Worm (Caenorhabditis elegans) whole organism, L4/young adult: ENCODE results near the gene F01D5.1.
"Not testable (repeated sequence)": the region's sequence is repeated elsewhere in the genome, so short reads cannot be mapped to it uniquely, and the experiment has no call there.

Experiments used
- W03F9.2 ChIP-seq: fragments of 150-350 bp; optimal IDR thresholded peaks from 2 replicates; lab custom pipeline; 2014; ENCODE audit warnings: missing biosample characterization, missing genetic modification characterization
- dao-5 ChIP-seq: sonication (generic microtip); optimal IDR thresholded peaks from 2 replicates; lab custom pipeline; 2016; ENCODE audit warnings: missing genotype, missing genetic modification characterization, moderate library complexity, missing compliant biosample characterization
- him-1 ChIP-seq: sonication (generic microtip); optimal IDR thresholded peaks from 2 replicates; lab custom pipeline; 2016; ENCODE audit warnings: missing genotype, missing genetic modification reagents, missing genetic modification characterization, missing compliant biosample characterization

Gene F01D5.1

DNA sequence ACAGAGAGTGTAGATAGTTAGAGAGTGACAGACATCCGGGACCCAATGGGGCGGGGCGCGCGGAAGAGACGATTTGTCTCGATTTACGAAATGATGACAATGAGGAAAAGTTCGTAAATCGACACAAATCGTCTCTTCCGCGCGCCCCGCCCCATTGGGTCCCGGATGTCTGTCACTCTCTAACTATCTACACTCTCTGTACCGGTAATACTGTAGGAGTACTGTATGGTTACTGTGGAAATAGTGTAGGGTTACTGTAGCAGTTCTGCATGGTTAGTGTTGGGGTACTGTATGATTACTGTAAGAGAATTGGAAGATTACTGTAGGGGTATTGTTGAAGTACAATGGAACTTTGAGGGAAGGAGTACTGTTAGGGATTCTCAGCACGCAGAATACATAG is 23.8 kb upstream of the F01D5.1 start, which contains the start of gene F01D5.10:
Gene F01D5.10, minus strand, starts transcription at position 101 of the 400 bp plus-strand sequence.
- not testable (repeated sequence) for TF ChIP-seq him-1, W03F9.2, dao-5 (tag; lab: Kevin White, UChicago)

DNA sequence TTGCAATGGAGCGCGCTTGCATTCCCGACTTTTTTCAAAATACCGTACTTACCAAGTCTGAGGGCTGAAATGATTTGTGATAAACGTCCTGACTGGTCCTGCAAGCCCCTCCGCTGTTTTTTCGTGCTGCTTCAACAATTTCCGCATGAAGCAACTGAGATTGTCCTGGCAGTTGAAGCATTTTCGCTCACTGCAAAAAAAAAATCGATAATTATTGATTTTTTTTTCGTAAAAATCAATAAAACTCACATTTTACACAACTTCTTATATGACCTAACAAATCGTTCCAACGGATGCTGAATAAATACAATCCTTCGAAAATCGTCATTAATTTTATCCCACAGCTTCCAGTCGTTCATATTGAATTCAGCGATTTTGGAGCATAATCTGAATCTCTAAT is 21.5 kb upstream of the F01D5.1 start:
- TF ChIP-seq him-1 (tag; lab: Kevin White, UChicago) (no peak), W03F9.2 (tag; lab: Kevin White, UChicago) (no peak), dao-5 (tag; lab: Kevin White, UChicago) (no peak)

DNA sequence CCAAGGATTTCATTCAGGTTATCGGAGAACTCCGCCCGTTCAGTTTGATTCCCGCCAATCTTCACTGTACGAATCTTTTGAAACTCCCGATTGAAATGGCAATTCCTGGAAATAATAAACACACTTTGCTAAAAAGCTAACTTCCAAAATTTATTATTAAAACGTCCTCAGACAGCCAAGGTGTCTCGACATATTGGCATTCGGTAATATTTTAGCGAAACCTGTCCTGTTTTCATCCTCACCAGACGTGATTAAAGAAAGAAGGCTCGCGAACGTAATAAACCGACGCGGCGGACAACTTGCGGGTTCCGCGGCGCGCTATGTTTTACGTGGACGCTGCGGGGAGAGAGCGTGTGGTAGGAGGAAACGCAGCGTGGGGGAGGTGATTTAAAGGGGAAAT is 20.8 kb upstream of the F01D5.1 start:
- peak; percentile 61 for TF ChIP-seq W03F9.2 (tag; lab: Kevin White, UChicago)
- TF ChIP-seq dao-5 (tag; lab: Kevin White, UChicago): peak; percentile 45
- no peak for TF ChIP-seq him-1 (tag; lab: Kevin White, UChicago)

DNA sequence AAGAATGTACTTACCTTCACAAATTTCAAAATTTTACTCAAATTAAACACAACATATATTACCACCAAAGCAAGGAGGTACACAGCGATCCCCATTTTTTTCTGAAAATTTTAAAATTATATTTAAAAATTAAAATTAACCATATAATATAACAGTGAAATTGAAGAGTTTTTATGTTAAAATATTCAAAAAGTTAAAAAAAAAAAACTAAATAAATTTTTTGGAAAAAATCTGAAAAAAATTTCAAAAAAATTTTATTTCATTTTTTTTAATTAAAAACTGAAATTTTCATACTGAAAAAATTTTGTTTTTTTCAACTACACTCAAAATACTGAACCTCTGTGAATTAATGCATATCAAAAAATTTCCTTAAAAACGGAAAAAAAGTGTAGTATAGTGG is 19.5 kb upstream of the F01D5.1 start, which contains the start of gene cyp-37A1:
Gene cyp-37A1, minus strand, starts transcription at position 101 of the 400 bp plus-strand sequence.
- no peak for TF ChIP-seq W03F9.2 (tag; lab: Kevin White, UChicago)
- TF ChIP-seq him-1 (tag; lab: Kevin White, UChicago): no peak
- no peak for TF ChIP-seq dao-5 (tag; lab: Kevin White, UChicago)

DNA sequence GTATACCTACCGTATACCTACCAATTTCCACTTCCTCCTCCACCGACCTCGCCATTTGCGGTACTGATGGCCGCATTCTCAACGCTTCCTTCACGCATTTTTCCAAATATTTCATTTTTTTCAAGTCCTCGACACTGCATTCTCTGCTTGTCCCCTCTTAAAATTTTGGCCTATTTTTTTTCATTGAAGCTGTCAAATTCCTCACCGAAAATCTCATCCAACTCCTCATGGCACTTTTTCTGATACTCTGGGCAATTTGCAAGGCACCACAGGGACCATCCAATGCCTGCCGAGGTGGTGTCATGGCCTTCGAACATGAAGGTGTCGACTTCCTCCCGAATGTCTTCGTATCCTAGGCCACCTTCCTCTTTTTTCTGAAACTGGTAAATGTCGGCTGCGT is 17.3 kb upstream of the F01D5.1 start:
- TF ChIP-seq him-1 (tag; lab: Kevin White, UChicago) (no peak), dao-5 (tag; lab: Kevin White, UChicago) (no peak), W03F9.2 (tag; lab: Kevin White, UChicago) (no peak)

DNA sequence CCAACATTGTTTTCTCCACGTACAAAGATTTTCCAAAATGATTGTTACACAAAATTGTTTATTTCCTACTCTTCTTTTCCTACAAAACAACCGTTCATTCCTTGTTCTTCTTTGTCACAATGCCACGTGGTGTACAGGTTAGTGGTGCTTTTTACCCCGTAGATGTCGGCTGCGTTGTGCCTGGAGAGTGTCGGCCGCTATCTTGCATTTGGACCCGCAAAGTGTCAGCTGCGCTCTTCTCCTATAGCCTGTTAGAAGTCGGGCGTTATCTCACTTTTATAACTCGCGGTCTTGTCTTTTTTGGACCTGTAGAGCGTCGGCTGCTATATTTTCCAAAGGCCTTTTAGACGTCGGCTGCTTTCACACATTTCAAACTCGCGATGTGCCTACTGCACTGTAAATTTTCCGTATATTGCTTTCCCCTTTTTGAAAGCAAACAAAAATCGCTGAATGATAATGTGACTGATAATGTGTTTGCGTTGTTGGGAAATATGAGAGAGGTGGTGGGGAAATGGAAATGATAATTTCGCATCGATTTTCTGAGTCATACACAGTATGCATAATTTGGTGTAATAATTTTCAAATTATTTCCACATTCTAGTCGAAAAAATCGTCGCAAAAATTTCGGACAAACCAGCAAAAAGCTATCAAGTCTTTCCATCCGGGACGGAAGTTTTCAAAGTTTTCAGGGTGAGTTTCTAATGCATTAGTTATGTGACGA is 13.4 kb upstream of the F01D5.1 start, which contains the start of gene F01D5.8:
Gene F01D5.8, plus strand, starts transcription at position 51 of the 721 bp plus-strand sequence.
- TF ChIP-seq him-1 (tag; lab: Kevin White, UChicago) (no peak), dao-5 (tag; lab: Kevin White, UChicago) (no peak), W03F9.2 (tag; lab: Kevin White, UChicago) (no peak)

DNA sequence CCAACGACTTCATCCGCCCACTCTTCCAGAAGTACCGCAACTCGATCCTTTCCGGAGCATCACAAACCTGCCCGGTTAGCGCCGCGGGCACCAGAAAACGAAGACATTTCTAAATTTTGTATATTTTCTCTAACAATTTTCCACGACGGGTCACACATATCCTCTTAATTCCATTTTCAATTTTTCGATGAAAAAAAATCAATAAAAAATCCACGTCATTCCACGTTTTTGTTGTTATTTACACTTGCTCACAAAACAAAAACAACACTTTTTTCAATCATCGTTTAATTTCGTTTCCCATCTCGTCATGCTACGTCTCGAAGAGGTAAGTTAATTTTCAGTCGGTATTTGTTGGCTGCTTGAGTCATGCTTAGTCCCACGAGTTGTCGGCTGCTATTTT is 11.0 kb upstream of the F01D5.1 start, which contains the start of gene F01D5.7:
Gene F01D5.7, plus strand, starts transcription at position 301 of the 400 bp plus-strand sequence.
- TF ChIP-seq him-1 (tag; lab: Kevin White, UChicago) (no peak), W03F9.2 (tag; lab: Kevin White, UChicago) (no peak), dao-5 (tag; lab: Kevin White, UChicago) (no peak)

DNA sequence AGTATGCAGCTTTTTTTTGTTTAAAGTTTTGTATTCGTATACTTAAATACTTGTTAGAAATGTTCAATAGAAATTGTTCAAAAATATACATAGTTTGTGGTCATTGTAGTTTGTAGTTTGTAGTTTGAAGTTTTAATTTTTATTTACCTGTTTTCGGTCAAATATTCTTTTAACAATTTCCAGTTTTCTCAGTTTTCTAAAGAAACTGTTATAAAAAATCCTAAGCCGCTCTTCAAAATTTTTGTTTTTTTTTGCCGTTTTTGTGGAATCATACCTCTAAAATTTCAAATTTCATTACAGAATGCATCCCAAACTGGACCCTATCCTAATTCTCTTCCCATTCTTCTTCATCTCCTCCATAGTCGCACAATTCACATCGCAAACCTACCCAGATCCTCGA is 8.8 kb upstream of the F01D5.1 start, which contains the start of gene F01D5.6:
Gene F01D5.6, plus strand, starts transcription at position 301 of the 400 bp plus-strand sequence.
- TF ChIP-seq him-1 (tag; lab: Kevin White, UChicago): no peak
- no peak for TF ChIP-seq W03F9.2 (tag; lab: Kevin White, UChicago)
- TF ChIP-seq dao-5 (tag; lab: Kevin White, UChicago): no peak

DNA sequence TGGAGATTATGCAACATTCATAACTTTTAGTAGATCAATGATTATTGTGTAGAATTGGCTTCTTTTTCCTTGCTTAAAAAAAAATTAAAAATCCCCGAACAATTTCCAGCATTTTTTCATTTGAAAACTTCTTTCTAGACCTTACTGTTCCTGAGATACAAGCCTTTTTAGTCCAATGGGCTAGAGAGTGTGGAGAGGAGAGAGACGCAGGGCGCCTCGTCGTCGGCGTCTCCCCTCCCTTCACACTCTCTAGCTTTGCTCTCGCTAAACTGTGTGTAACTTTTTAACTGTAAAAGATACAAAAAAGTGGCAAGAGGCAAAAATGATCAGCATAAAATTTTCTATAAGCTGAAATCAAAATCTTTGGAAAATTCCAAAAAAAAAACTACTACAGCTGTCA is 7.8 kb upstream of the F01D5.1 start:
- no peak for TF ChIP-seq him-1 (tag; lab: Kevin White, UChicago)
- no peak for TF ChIP-seq dao-5 (tag; lab: Kevin White, UChicago)
- no peak for TF ChIP-seq W03F9.2 (tag; lab: Kevin White, UChicago)

DNA sequence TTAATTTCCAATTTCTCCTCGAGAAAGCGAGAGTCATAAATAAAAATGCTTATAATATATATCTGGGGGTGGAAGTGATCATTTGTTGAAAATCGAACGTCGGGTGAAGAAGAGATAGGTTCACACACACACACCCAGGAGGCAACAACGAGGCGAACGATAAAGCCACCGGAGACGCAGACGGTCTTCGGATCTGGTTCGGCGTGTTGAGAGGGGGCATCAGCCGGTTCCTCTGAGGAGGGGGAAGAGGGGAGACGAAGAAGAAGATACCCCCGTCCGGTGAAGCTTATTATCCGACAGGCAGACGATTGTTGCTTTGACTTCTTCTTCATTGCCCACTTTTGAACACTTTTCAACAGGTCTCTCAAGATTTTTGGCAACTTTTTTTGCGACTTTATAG is 7.4 kb upstream of the F01D5.1 start:
- TF ChIP-seq him-1 (tag; lab: Kevin White, UChicago): no peak

DNA sequence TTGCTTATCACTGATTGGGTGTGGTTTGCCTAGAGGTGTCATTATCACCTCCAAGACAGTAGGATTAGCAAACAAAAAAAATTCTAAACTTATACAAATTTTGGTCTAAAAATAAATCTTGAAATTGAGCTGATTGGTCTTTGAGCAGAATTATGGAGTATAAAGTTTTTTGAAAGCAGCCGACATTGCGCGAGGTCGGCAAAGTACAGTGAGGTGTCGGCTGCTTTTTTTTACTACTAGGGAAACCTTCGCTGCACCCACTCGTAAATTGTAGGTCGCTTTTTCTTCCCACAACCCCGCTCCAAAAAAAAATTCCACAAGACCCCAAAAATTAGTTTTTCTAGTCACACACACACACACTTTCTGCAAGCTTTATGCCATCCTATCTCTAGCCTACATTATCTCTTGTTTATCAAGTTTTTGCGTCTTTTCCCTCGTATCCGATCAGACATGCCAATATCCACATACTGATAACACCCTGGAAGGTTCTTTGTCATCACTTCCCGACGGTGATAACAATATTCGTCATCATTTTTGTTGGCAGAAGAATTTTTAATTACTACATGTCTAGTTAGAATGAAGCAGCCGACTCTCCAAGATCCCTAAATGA is 6.5 kb upstream of the F01D5.1 start:
- TF ChIP-seq dao-5 (tag; lab: Kevin White, UChicago): no peak
- TF ChIP-seq him-1 (tag; lab: Kevin White, UChicago): no peak
- no peak for TF ChIP-seq W03F9.2 (tag; lab: Kevin White, UChicago)

DNA sequence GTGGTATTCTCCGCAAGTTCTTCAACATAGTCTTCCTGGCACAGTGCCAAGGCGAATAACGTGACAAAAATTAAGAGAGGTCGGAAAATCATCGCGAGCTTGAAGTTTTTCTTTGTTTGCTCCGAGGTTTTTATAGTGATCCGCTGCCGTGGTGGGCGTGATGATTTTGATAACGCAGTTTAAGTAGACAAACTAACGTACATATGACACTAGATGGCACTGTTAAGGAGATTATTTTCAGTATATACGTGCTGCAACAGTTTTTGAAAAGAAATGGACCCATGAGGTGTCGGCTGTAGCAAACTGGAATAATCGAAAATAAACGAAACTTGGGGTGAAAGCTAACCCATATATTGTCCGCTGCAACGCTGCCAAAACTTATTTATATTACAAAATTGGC is 4.8 kb upstream of the F01D5.1 start, which contains the start of gene F01D5.5:
Gene F01D5.5, minus strand, starts transcription at position 101 of the 400 bp plus-strand sequence.
- TF ChIP-seq dao-5 (tag; lab: Kevin White, UChicago) (no peak), him-1 (tag; lab: Kevin White, UChicago) (no peak), W03F9.2 (tag; lab: Kevin White, UChicago) (no peak)

DNA sequence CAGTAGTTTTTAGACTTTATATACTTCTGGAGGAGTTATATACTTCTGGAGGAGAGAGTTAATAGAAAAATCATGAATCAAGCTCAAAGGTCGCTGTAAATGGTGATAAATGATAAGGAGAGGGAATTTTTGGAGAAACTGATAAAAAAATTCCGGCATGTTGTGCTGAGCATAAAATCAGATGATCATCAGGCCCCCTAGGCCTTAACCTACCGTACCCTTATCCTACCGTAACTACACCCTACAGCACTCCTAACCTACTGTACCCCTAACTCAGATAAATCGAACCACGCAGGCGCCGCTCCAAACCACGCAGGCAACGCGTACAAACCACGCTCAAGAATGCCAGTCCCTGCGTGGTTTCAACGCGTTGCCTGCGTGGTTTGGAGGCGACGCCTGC is 2.7 kb upstream of the F01D5.1 start, which contains the start of gene F01D5.3:
Gene F01D5.3, minus strand, starts transcription at position 101 of the 400 bp plus-strand sequence.
- TF ChIP-seq W03F9.2, him-1, dao-5 (tag; lab: Kevin White, UChicago): not testable (repeated sequence)
